Fruit fly (Drosophila melanogaster) whole organism, embryonic: Measurements from ENCODE around the gene CG5697.

ENCODE experiments used
- C15 ChIP-seq: fragments of 200-800 bp; sonication (Bioruptor generic); IDR thresholded peaks from 3 replicates; pipeline ENCODE4 v1.3.6; 2022; ENCODE audit warnings: missing biosample characterization, missing genetic modification characterization
- CG14710 ChIP-seq: fragments of 200-800 bp; sonication (Bioruptor generic); optimal IDR thresholded peaks from 3 replicates; lab custom pipeline; 2019; ENCODE audit warnings: missing biosample characterization, mild to moderate bottlenecking, missing genetic modification characterization, moderate library complexity
- CG17802 ChIP-seq: fragments of 200-800 bp; sonication (Bioruptor generic); optimal IDR thresholded peaks from 2 replicates; lab custom pipeline; 2018; ENCODE audit warnings: missing biosample characterization, mild to moderate bottlenecking, missing genetic modification characterization, moderate library complexity
- CG18011 ChIP-seq: fragments of 200-800 bp; sonication (Bioruptor generic); optimal IDR thresholded peaks from 2 replicates; lab custom pipeline; 2017; ENCODE audit warnings: missing biosample characterization, missing genetic modification characterization, mild to moderate bottlenecking, moderate library complexity, missing genotype
- CG2116 ChIP-seq: fragments of 200-800 bp; sonication (Bioruptor generic); optimal IDR thresholded peaks from 3 replicates; lab custom pipeline; 2018; ENCODE audit warnings: missing biosample characterization, mild to moderate bottlenecking, missing genetic modification characterization
- CG32532 ChIP-seq: fragments of 200-800 bp; sonication (Bioruptor generic); IDR thresholded peaks from 2 replicates; pipeline ENCODE4 v1.3.6; 2022; ENCODE audit warnings: missing biosample characterization, missing genetic modification characterization
- CG4282 ChIP-seq: fragments of 200-800 bp; sonication (Bioruptor generic); optimal IDR thresholded peaks from 2 replicates; lab custom pipeline; 2016; ENCODE audit warnings: missing biosample characterization, missing genetic modification characterization
- CG4404 ChIP-seq: fragments of 200-800 bp; sonication (Bioruptor generic); IDR thresholded peaks from 2 replicates; pipeline ENCODE4 v1.3.6; 2022; ENCODE audit warnings: missing biosample characterization, missing genetic modification characterization
- CG4617 ChIP-seq: fragments of 200-800 bp; sonication (Bioruptor generic); optimal IDR thresholded peaks from 3 replicates; lab custom pipeline; 2016; ENCODE audit warnings: missing biosample characterization, missing genetic modification characterization, borderline replicate concordance
- CG4707 ChIP-seq: fragments of 200-800 bp; sonication (Bioruptor generic); optimal IDR thresholded peaks from 2 replicates; lab custom pipeline; 2018; ENCODE audit warnings: missing biosample characterization, mild to moderate bottlenecking, missing genetic modification characterization, moderate library complexity
- CG7556 ChIP-seq: fragments of 200-800 bp; sonication (Bioruptor generic); optimal IDR thresholded peaks from 2 replicates; lab custom pipeline; 2017; ENCODE audit warnings: missing biosample characterization, mild to moderate bottlenecking, missing genetic modification characterization
- CG7786 ChIP-seq: fragments of 200-800 bp; sonication (Bioruptor generic); optimal IDR thresholded peaks from 2 replicates; lab custom pipeline; 2016; ENCODE audit warnings: missing biosample characterization, missing genetic modification characterization
- CoRest ChIP-seq: fragments of 200-800 bp; sonication (Bioruptor generic); optimal IDR thresholded peaks from 3 replicates; lab custom pipeline; 2018; ENCODE audit warnings: missing biosample characterization, mild to moderate bottlenecking, missing genetic modification characterization, moderate library complexity
- Dad ChIP-seq: fragments of 200-800 bp; sonication (Bioruptor generic); optimal IDR thresholded peaks from 3 replicates; lab custom pipeline; 2016; ENCODE audit warnings: missing biosample characterization, missing genetic modification characterization
- Dfd ChIP-seq, 2 experiments: fragments of >200 bp; optimal IDR thresholded peaks; 2 replicates each; lab custom pipeline; 2017; ENCODE audit warnings: missing biosample characterization in 2 of 2, missing genetic modification characterization in 2 of 2
- Dp ChIP-seq: fragments of 200-800 bp; sonication (Bioruptor generic); optimal IDR thresholded peaks from 2 replicates; lab custom pipeline; 2018; ENCODE audit warnings: missing biosample characterization, mild to moderate bottlenecking, missing genetic modification characterization, moderate library complexity
- Dref ChIP-seq: fragments of 200-800 bp; sonication (Bioruptor generic); IDR thresholded peaks from 2 replicates; pipeline ENCODE4 v1.3.6; 2022; ENCODE audit warnings: missing biosample characterization, missing genetic modification characterization
- Fer1 ChIP-seq: fragments of 200-800 bp; sonication (Bioruptor generic); optimal IDR thresholded peaks from 2 replicates; lab custom pipeline; 2017; ENCODE audit warnings: missing biosample characterization, mild to moderate bottlenecking, missing genetic modification characterization
- Med ChIP-seq: fragments of 200-800 bp; sonication (Bioruptor generic); peaks from one replicate; lab custom pipeline; 2016; ENCODE audit warnings: missing biosample characterization, missing genetic modification characterization, mild to moderate bottlenecking, inconsistent platforms, moderate library complexity
- Opbp ChIP-seq: fragments of 200-800 bp; sonication (Bioruptor generic); IDR thresholded peaks from 3 replicates; pipeline ENCODE4 v1.3.6; 2022; ENCODE audit warnings: missing biosample characterization, missing genetic modification characterization; ENCODE audit not compliant: partially characterized antibody
- Side ChIP-seq: fragments of 200-800 bp; sonication (Bioruptor generic); optimal IDR thresholded peaks from 2 replicates; lab custom pipeline; 2016; ENCODE audit warnings: missing biosample characterization, missing genetic modification characterization
- YL-1 ChIP-seq: fragments of 200-800 bp; sonication (Bioruptor generic); optimal IDR thresholded peaks from 3 replicates; lab custom pipeline; 2017; ENCODE audit warnings: missing biosample characterization, mild to moderate bottlenecking, missing genetic modification characterization
- al ChIP-seq: fragments of 200-800 bp; sonication (Bioruptor generic); IDR thresholded peaks from 2 replicates; pipeline ENCODE4 v1.3.6; 2022; ENCODE audit warnings: missing biosample characterization, missing genetic modification characterization
- cad ChIP-seq: fragments of >200 bp; optimal IDR thresholded peaks from 2 replicates; lab custom pipeline; 2017; ENCODE audit warnings: missing biosample characterization, missing genetic modification characterization
- croc ChIP-seq: fragments of 200-800 bp; sonication (Bioruptor generic); conservative IDR thresholded peaks from 3 replicates; pipeline ENCODE4 v1.3.6; 2022; ENCODE audit warnings: missing biosample characterization, missing genetic modification characterization
- disco-r ChIP-seq: fragments of 200-800 bp; sonication (Bioruptor generic); optimal IDR thresholded peaks from 2 replicates; lab custom pipeline; 2016; ENCODE audit warnings: missing biosample characterization, missing genetic modification characterization
- dpn ChIP-seq, 2 experiments: fragments of 200-800 bp; sonication (Bioruptor generic); optimal IDR thresholded peaks; 3 replicates each; lab custom pipeline; 2016; ENCODE audit warnings: missing biosample characterization in 2 of 2, missing genetic modification characterization in 2 of 2
- emc ChIP-seq: fragments of 200-800 bp; sonication (Bioruptor generic); optimal IDR thresholded peaks from 2 replicates; lab custom pipeline; 2016; ENCODE audit warnings: missing biosample characterization, missing genetic modification characterization
- esg ChIP-seq: fragments of 200-800 bp; sonication (Bioruptor generic); conservative IDR thresholded peaks from 2 replicates; pipeline ENCODE4 v1.3.6; 2022; ENCODE audit warnings: missing biosample characterization, missing genetic modification characterization
- ham ChIP-seq: fragments of 200-800 bp; sonication (Bioruptor generic); IDR thresholded peaks from 2 replicates; pipeline ENCODE4 v1.3.6; 2022; ENCODE audit warnings: missing biosample characterization, missing genetic modification characterization
- hbn ChIP-seq: fragments of 200-800 bp; sonication (Bioruptor generic); IDR thresholded peaks from 2 replicates; pipeline ENCODE4 v1.3.6; 2022; ENCODE audit warnings: missing biosample characterization, missing genetic modification characterization; ENCODE audit not compliant: partially characterized antibody
- hkb ChIP-seq, 2 experiments: fragments of 200-800 bp in 1 of 2; fragments of >200 bp in 1 of 2; sonication (Bioruptor generic) in 1 of 2; IDR thresholded peaks in 1 of 2; optimal IDR thresholded peaks in 1 of 2; 2 replicates each; pipeline versions ENCODE4 v1.3.6 to Lab custom; 2017 to 2022; ENCODE audit warnings: missing biosample characterization in 1 of 2, missing genetic modification characterization in 1 of 2
- lov ChIP-seq, 2 experiments: fragments of 200-800 bp in 1 of 2; fragments of >200 bp in 1 of 2; sonication (Bioruptor generic) in 1 of 2; IDR thresholded peaks in 1 of 2; optimal IDR thresholded peaks in 1 of 2; 2 replicates in 1 of 2; 3 replicates in 1 of 2; pipeline versions ENCODE4 v1.3.6 to Lab custom; 2017 to 2022; ENCODE audit warnings: missing biosample characterization in 1 of 2, missing genetic modification characterization in 1 of 2
- mam ChIP-seq: fragments of 200-800 bp; sonication (Bioruptor generic); optimal IDR thresholded peaks from 3 replicates; lab custom pipeline; 2016; ENCODE audit warnings: missing biosample characterization, missing genetic modification characterization
- nau ChIP-seq: fragments of 200-800 bp; sonication (Bioruptor generic); optimal IDR thresholded peaks from 3 replicates; lab custom pipeline; 2017; ENCODE audit warnings: missing biosample characterization, mild to moderate bottlenecking, missing genetic modification characterization, missing genetic modification reagents
- pum ChIP-seq: fragments of 200-800 bp; sonication (Bioruptor generic); optimal IDR thresholded peaks from 2 replicates; lab custom pipeline; 2016; ENCODE audit warnings: missing biosample characterization, missing genetic modification characterization
- pzg ChIP-seq: fragments of 200-800 bp; sonication (Bioruptor generic); optimal IDR thresholded peaks from 3 replicates; lab custom pipeline; 2018; ENCODE audit warnings: missing biosample characterization, mild to moderate bottlenecking, missing genetic modification characterization, moderate library complexity
- ro ChIP-seq: fragments of 200-800 bp; sonication (Bioruptor generic); IDR thresholded peaks from 2 replicates; pipeline ENCODE4 v1.3.6; 2022; ENCODE audit warnings: missing biosample characterization, missing genetic modification characterization
- run ChIP-seq: fragments of 200-800 bp; sonication (Bioruptor generic); optimal IDR thresholded peaks from 3 replicates; lab custom pipeline; 2018; ENCODE audit warnings: missing biosample characterization, mild to moderate bottlenecking, missing genetic modification characterization
- sc ChIP-seq, 3 experiments: fragments of >200 bp in 2 of 3; fragments of 200-800 bp in 1 of 3; sonication (Bioruptor generic) in 1 of 3; optimal IDR thresholded peaks; 2 replicates in 2 of 3; 3 replicates in 1 of 3; lab custom pipeline; 2017; ENCODE audit warnings: mild to moderate bottlenecking in 1 of 3, missing biosample characterization in 1 of 3, missing genetic modification characterization in 1 of 3, missing genetic modification reagents in 1 of 3
- sim ChIP-seq: fragments of 200-800 bp; sonication (Bioruptor generic); IDR thresholded peaks from 2 replicates; pipeline ENCODE4 v1.3.6; 2022; ENCODE audit warnings: missing biosample characterization, missing genetic modification characterization
- sisA ChIP-seq: fragments of 200-800 bp; sonication (Bioruptor generic); IDR thresholded peaks from 2 replicates; pipeline ENCODE4 v1.3.6; 2022; ENCODE audit warnings: missing biosample characterization, missing genetic modification characterization
- sr ChIP-seq: fragments of 200-800 bp; sonication (Bioruptor generic); IDR thresholded peaks from 3 replicates; pipeline ENCODE4 v1.3.6; 2022; ENCODE audit warnings: missing biosample characterization, missing genetic modification characterization
- stwl ChIP-seq: fragments of 200-800 bp; sonication (Bioruptor generic); optimal IDR thresholded peaks from 3 replicates; lab custom pipeline; 2018; ENCODE audit warnings: missing biosample characterization, mild to moderate bottlenecking, missing genetic modification characterization, moderate library complexity
- tx ChIP-seq: fragments of 200-800 bp; sonication (Bioruptor generic); optimal IDR thresholded peaks from 2 replicates; lab custom pipeline; 2016; ENCODE audit warnings: missing biosample characterization, missing genetic modification characterization
- unpg ChIP-seq: fragments of 200-800 bp; sonication (Bioruptor generic); optimal IDR thresholded peaks from 3 replicates; lab custom pipeline; 2018; ENCODE audit warnings: missing biosample characterization, mild to moderate bottlenecking, missing genetic modification characterization, moderate library complexity
- yki ChIP-seq: fragments of >200 bp; optimal IDR thresholded peaks from 3 replicates; lab custom pipeline; 2018

The CG5697 gene

dm6 chr3R:21006967-21007366, 8.8 kb upstream of the CG5697 start, which contains the start of gene Alp5 (continued):
- no peak for TF ChIP-seq sisA (GFP tag; lab: Robert Waterston, UW)
- no peak for TF ChIP-seq CG32532
- TF ChIP-seq disco-r = no peak

DNA sequence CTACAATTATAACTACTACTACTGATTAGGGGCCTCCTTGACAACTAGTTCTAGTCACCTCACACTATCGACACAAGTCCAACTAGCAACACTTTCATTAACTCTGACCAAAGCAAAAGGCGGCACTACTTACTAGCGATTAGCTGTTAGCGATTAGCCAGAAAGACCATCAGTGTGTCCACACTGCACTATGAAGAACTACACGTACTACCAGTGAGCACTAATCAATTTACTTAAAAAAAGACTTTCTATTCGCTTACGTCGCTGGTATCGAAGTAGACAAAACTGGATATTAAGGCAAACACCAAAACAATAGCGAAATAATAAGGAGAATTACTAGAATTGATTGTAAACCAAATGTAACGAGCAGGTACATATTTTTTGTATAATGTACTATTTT, 2.0 kb upstream of the CG5697 start:
- TF ChIP-seq Side (GFP tag; lab: Kevin White, UChicago) = no peak
- TF ChIP-seq al = no peak
- TF ChIP-seq sr (GFP tag; lab: Robert Waterston, UW) = no peak
- TF ChIP-seq CG4282 (GFP tag; lab: Kevin White, UChicago) = no peak
- no peak for TF ChIP-seq tx (GFP tag; lab: Kevin White, UChicago)
- TF ChIP-seq CG4404 (GFP tag; lab: Robert Waterston, UW) = no peak
- TF ChIP-seq lov (optimal IDR thresholded peaks at IDR 0.05; lab: Kevin White, UChicago) = no peak
- no peak for TF ChIP-seq lov (GFP tag; IDR thresholded peaks at IDR 0.05; lab: Robert Waterston, UW)
- TF ChIP-seq Med (GFP tag; lab: Kevin White, UChicago) = peak; percentile 50
- peak; percentile 93 for TF ChIP-seq stwl (tag; lab: Kevin White, UChicago)
- peak; percentile 73 for TF ChIP-seq CG14710
- no peak for TF ChIP-seq emc (GFP tag; lab: Kevin White, UChicago)
- TF ChIP-seq ro (GFP tag; lab: Robert Waterston, UW) = no peak
- TF ChIP-seq ham (GFP tag; lab: Robert Waterston, UW) = no peak
- no peak for TF ChIP-seq CG18011 (GFP tag; lab: Kevin White, UChicago)
- TF ChIP-seq run (tag; lab: Kevin White, UChicago) = no peak
- TF ChIP-seq cad (GFP tag; lab: Kevin White, UChicago) = no peak
- TF ChIP-seq dpn (GFP tag; optimal IDR thresholded peaks at IDR 0.05; lab: Kevin White, UChicago) = no peak
- no peak for TF ChIP-seq CG7556

DNA sequence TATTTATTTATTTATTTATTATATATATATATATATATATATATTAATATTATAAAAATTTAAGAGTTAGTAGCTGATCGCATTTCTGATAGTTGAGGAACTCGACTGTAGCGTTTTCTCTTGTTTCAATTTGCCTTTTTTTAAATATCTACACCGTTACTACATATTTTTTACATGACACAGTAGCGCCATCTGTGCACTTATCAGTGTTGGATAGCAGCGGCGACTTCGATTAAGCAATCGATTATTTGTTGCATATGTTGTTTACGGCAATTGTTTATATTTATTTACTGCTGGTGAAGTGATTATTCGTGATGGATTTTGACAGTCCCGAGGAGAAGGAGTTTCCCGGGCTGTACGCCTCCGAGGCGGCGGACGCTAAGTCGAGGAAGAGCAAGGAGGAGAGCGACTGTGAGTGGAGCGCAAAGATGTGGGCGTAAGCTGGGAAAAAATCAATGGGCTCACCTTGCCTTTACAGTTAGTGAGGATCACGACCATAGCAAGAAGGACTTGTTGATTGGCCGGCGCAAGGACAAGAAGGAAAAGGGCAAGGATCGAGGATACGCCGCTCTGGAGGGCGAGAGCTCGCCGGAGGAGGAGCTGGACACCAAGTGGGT, 1.8 kb downstream of the CG5697 start, which contains the start of gene Rlip:
Rlip (plus strand) TSS at position 221 of the 617 bp plus-strand sequence.
- TF ChIP-seq CG4707 (GFP tag; lab: Kevin White, UChicago) (no peak), sc (optimal IDR thresholded peaks at IDR 0.05; lab: Kevin White, UChicago) (no peak), sc (GFP tag; optimal IDR thresholded peaks at IDR 0.05; lab: Kevin White, UChicago) (no peak), YL-1 (peak; percentile 28), sim (GFP tag; lab: Robert Waterston, UW) (no peak), Dfd (GFP tag; optimal IDR thresholded peaks at IDR 0.05; lab: Kevin White, UChicago) (no peak), Dp (GFP tag; lab: Kevin White, UChicago) (peak; percentile 65), croc (GFP tag; lab: Robert Waterston, UW) (0 out of 3 replicates have a peak, but pooled peaks have one; percentile 14), hkb (optimal IDR thresholded peaks at IDR 0.05; lab: Kevin White, UChicago) (peak; percentile 8), hkb (GFP tag; IDR thresholded peaks at IDR 0.05; lab: Robert Waterston, UW) (0 out of 2 replicates have a peak, but pooled peaks have one; percentile 31), CG17802 (tag; lab: Kevin White, UChicago) (peak; percentile 43), C15 (GFP tag; lab: Robert Waterston, UW) (no peak), unpg (GFP tag; lab: Kevin White, UChicago) (no peak), Dad (GFP tag; lab: Kevin White, UChicago) (peak; percentile 45), CoRest (tag; lab: Kevin White, UChicago) (no peak), pzg (peak; percentile 77), mam (peak; percentile 74), pum (peak; percentile 46), CG7786 (GFP tag; lab: Kevin White, UChicago) (peak; percentile 41), Dref (GFP tag; lab: Robert Waterston, UW) (peak; percentile 91), CG2116 (peak; percentile 65), nau (GFP tag; lab: Kevin White, UChicago) (no peak), Fer1 (GFP tag; lab: Kevin White, UChicago) (peak; percentile 50), Opbp (peak; percentile 58; the same call in 2 of the 3 replicates), esg (GFP tag; lab: Robert Waterston, UW) (peak; percentile 41; the same call in 1 of the 2 replicates), CG4617 (GFP tag; lab: Kevin White, UChicago) (peak; percentile 83), hbn (GFP tag; lab: Robert Waterston, UW) (peak; percentile 50), yki (no peak)
